Worm (Caenorhabditis elegans): ENCODE data around the gene R166.2.

R166.2 gene

ce11 chrII:10502491-10503063 lies 34.9 kb downstream of the R166.2 start, which contains the start of gene myrf-1 (continued):
- TF ChIP-seq php-3 (GFP tag; IDR thresholded peaks at IDR 0.05) (peak; percentile 60; the same call in 1 of the 2 replicates), nhr-76 (tag; optimal IDR thresholded peaks at IDR 0.05) (no peak), nhr-42 (GFP tag; IDR thresholded peaks at IDR 0.05) (peak; percentile 69; the same call in 1 of the 2 replicates), Y75B8A.6 (GFP tag; IDR thresholded peaks at IDR 0.05) (no peak), attf-4 (tag; optimal IDR thresholded peaks at IDR 0.05) (no peak), F37D6.2 (tag; optimal IDR thresholded peaks at IDR 0.05) (peak; percentile 70), F10B5.3 (tag; optimal IDR thresholded peaks at IDR 0.05) (peak; percentile 55), nhr-41 (GFP tag; IDR thresholded peaks at IDR 0.05) (peak; percentile 99), pqm-1 (tag; optimal IDR thresholded peaks at IDR 0.05) (peak; percentile 19)

ce11 chrII:10501578-10501977 lies 35.9 kb downstream of the R166.2 start:
- TF ChIP-seq mep-1 (tag; optimal IDR thresholded peaks at IDR 0.05) (peak; percentile 53), snpc-4 (tag; optimal IDR thresholded peaks at IDR 0.05) (no peak), ZK337.2 (GFP tag; IDR thresholded peaks at IDR 0.05) (no peak), Y5F2A.4 (GFP tag; optimal IDR thresholded peaks at IDR 0.05) (no peak), nhr-10 (tag; optimal IDR thresholded peaks at IDR 0.05) (no peak), lir-3 (tag; optimal IDR thresholded peaks at IDR 0.05) (no peak), F49E8.2 (tag; optimal IDR thresholded peaks at IDR 0.05; ENCODE audit: borderline replicate concordance) (no peak), nhr-48 (tag; optimal IDR thresholded peaks at IDR 0.05) (peak; percentile 29), nhr-11 (tag; optimal IDR thresholded peaks at IDR 0.05) (peak; percentile 79), mxl-3 (GFP tag; optimal IDR thresholded peaks at IDR 0.05) (peak; percentile 91), skn-1 (tag; optimal IDR thresholded peaks at IDR 0.05) (no peak), nhr-77 (tag; optimal IDR thresholded peaks at IDR 0.05) (peak; percentile 25), hmg-1.1 (GFP tag; IDR thresholded peaks at IDR 0.05) (peak; percentile 50; the same call in 1 of the 2 replicates), madf-5 (GFP tag; IDR thresholded peaks at IDR 0.05) (no peak), hlh-11 (tag; optimal IDR thresholded peaks at IDR 0.05) (peak; percentile 76), duxl-1 (tag; optimal IDR thresholded peaks at IDR 0.05; ENCODE audit: poor library complexity) (peak; percentile 36), jun-1 (tag; optimal IDR thresholded peaks at IDR 0.05) (no peak), nhr-25 (tag; optimal IDR thresholded peaks at IDR 0.05; ENCODE audit: borderline replicate concordance, insufficient read depth) (peak; percentile 77), rbr-2 (tag; optimal IDR thresholded peaks at IDR 0.05) (peak; percentile 33), daf-16 (GFP tag; optimal IDR thresholded peaks at IDR 0.05) (no peak), daf-16 (tag; optimal IDR thresholded peaks at IDR 0.05) (peak; percentile 10), mdl-1 (tag; optimal IDR thresholded peaks at IDR 0.05) (peak in 1 of 2 experiments; percentile 86), lin-1 (GFP tag; IDR thresholded peaks at IDR 0.05) (no peak), nhr-76 (tag; optimal IDR thresholded peaks at IDR 0.05) (no peak), fkh-10 (GFP tag; optimal IDR thresholded peaks at IDR 0.05) (peak; percentile 0), ztf-11 (tag; optimal IDR thresholded peaks at IDR 0.05) (no peak), nhr-42 (GFP tag; IDR thresholded peaks at IDR 0.05) (0 out of 2 replicates have a peak, but pooled peaks have one; percentile 5), lin-13 (GFP tag; optimal IDR thresholded peaks at IDR 0.05) (no peak), aly-2 (tag; optimal IDR thresholded peaks at IDR 0.05) (no peak), unc-39 (tag; optimal IDR thresholded peaks at IDR 0.05) (no peak), ceh-62 (tag; optimal IDR thresholded peaks at IDR 0.05) (no peak), lsy-2 (tag; optimal IDR thresholded peaks at IDR 0.05) (peak; percentile 44 to 52), spr-3 (GFP tag; optimal IDR thresholded peaks at IDR 0.05) (no peak), ctbp-1 (GFP tag; IDR thresholded peaks at IDR 0.05) (no peak), hlh-30 (tag; optimal IDR thresholded peaks at IDR 0.05; ENCODE audit: insufficient read depth) (peak; percentile 87), nhr-28 (tag; optimal IDR thresholded peaks at IDR 0.05) (peak; percentile 64), lin-38 (GFP tag; IDR thresholded peaks at IDR 0.05) (no peak), mes-2 (tag; optimal IDR thresholded peaks at IDR 0.05; ENCODE audit: poor library complexity, severe bottlenecking) (peak; percentile 54), nhr-237 (tag; optimal IDR thresholded peaks at IDR 0.05) (no peak), unc-62 (GFP tag; optimal IDR thresholded peaks at IDR 0.05 in 1 of 2) (peak in 1 of 2 experiments; percentile 75), unc-62 (tag; optimal IDR thresholded peaks at IDR 0.05) (no peak), hif-1 (tag; optimal IDR thresholded peaks at IDR 0.05) (peak in 1 of 2 experiments; percentile 38), nhr-41 (GFP tag; IDR thresholded peaks at IDR 0.05) (no peak)
